Fruit fly (Drosophila melanogaster): ENCODE data around the gene prage.

prage gene

DNA sequence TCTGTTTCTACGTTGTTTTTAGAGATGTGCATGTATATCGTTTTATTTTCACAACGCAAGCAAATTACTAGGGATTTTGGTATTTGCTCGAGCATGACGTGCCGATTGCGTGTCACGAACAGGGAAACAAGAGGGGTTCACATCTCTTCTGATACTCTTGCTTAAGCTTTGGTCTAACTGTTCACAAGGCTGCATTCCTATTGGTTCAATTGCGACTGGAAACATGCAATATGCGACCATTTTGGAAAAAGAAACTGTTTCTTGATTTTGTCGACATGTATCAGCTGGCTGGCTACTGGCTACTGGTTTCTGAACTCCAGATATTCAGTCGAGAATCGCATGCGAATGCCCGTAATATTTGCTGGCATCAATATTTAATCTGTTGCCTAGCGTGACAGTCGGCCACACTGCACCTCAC is 106.6 kb downstream of the prage start, which contains the start of gene Coa8 (continued):
- peak; percentile 42; the same call in 1 of the 3 replicates for TF ChIP-seq HLH4C (GFP tag; IDR thresholded peaks at IDR 0.05; ENCODE audit: partially characterized antibody)
- no peak for TF ChIP-seq jigr1 (GFP tag; IDR thresholded peaks at IDR 0.05)
- peak; percentile 55; the same call in 1 of the 2 replicates for TF ChIP-seq Atf6 (GFP tag; IDR thresholded peaks at IDR 0.05)
- TF ChIP-seq Myb (GFP tag; optimal IDR thresholded peaks at IDR 0.05): peak; percentile 26
- TF ChIP-seq Rfx (GFP tag; IDR thresholded peaks at IDR 0.05): peak; percentile 77
- TF ChIP-seq B-H1 (GFP tag; IDR thresholded peaks at IDR 0.05): peak; percentile 36; the same call in 2 of the 3 replicates
- no peak for TF ChIP-seq dati (GFP tag; IDR thresholded peaks at IDR 0.05)
- TF ChIP-seq Ssrp (tag; optimal IDR thresholded peaks at IDR 0.05): peak; percentile 23
- TF ChIP-seq ttk (GFP tag; IDR thresholded peaks at IDR 0.05): peak; percentile 18; the same call in 1 of the 2 replicates
- peak; percentile 30; the same call in 1 of the 3 replicates for TF ChIP-seq CG6791 (GFP tag; IDR thresholded peaks at IDR 0.05; ENCODE audit: partially characterized antibody)
- TF ChIP-seq CG3847 (GFP tag; IDR thresholded peaks at IDR 0.05): peak; percentile 44
- peak; percentile 52 for TF ChIP-seq CG2120 (GFP tag; optimal IDR thresholded peaks at IDR 0.05)
- 0 out of 2 replicates have a peak, but pooled peaks have one; percentile 30 for TF ChIP-seq CG14014 (GFP tag; IDR thresholded peaks at IDR 0.05)
- TF ChIP-seq Mes4 (GFP tag; optimal IDR thresholded peaks at IDR 0.05): no peak
- peak; percentile 28; the same call in 1 of the 2 replicates for TF ChIP-seq Ada2b (GFP tag; IDR thresholded peaks at IDR 0.05)
- peak; percentile 15 for TF ChIP-seq maf-S (GFP tag; optimal IDR thresholded peaks at IDR 0.05)
- TF ChIP-seq Hmx (GFP tag; optimal IDR thresholded peaks at IDR 0.05): no peak
- peak; percentile 12; the same call in 2 of the 3 replicates for TF ChIP-seq CG34224 (GFP tag; IDR thresholded peaks at IDR 0.05; ENCODE audit: partially characterized antibody)
- peak; percentile 8 for TF ChIP-seq CG10431 (GFP tag; optimal IDR thresholded peaks at IDR 0.05)
- TF ChIP-seq btn (GFP tag; optimal IDR thresholded peaks at IDR 0.05): peak; percentile 37
- TF ChIP-seq CG1603 (tag; optimal IDR thresholded peaks at IDR 0.05): peak; percentile 54
- TF ChIP-seq row (GFP tag; IDR thresholded peaks at IDR 0.05): peak; percentile 83
- TF ChIP-seq ftz-f1 (GFP tag; optimal IDR thresholded peaks at IDR 0.05): no peak
- peak; percentile 32 for TF ChIP-seq mirr (GFP tag; optimal IDR thresholded peaks at IDR 0.05)
- 0 out of 2 replicates have a peak, but pooled peaks have one; percentile 5 for TF ChIP-seq CG6272 (GFP tag; IDR thresholded peaks at IDR 0.05)
- peak; percentile 22 for TF ChIP-seq CG7786 (GFP tag; optimal IDR thresholded peaks at IDR 0.05)
- no peak for TF ChIP-seq CG12744 (GFP tag; optimal IDR thresholded peaks at IDR 0.05)
- TF ChIP-seq CkIIα-i1 (GFP tag; IDR thresholded peaks at IDR 0.05): no peak
- peak; percentile 43 for TF ChIP-seq HLH54F (GFP tag; optimal IDR thresholded peaks at IDR 0.05)
- peak; percentile 30; the same call in 1 of the 2 replicates for TF ChIP-seq CG14667 (GFP tag; IDR thresholded peaks at IDR 0.05)
- no peak for TF ChIP-seq wdn (GFP tag; IDR thresholded peaks at IDR 0.05)
- no peak for TF ChIP-seq gro (GFP tag; optimal IDR thresholded peaks at IDR 0.05)
- TF ChIP-seq grau (tag; optimal IDR thresholded peaks at IDR 0.05): peak; percentile 48
- TF ChIP-seq crp (GFP tag; optimal IDR thresholded peaks at IDR 0.05): peak in 1 of 2 experiments; percentile 53
- TF ChIP-seq Ptx1 (GFP tag; IDR thresholded peaks at IDR 0.05): peak; percentile 59
- no peak for TF ChIP-seq nom (GFP tag; optimal IDR thresholded peaks at IDR 0.05)
- peak; percentile 30 for TF ChIP-seq CG34376 (GFP tag; optimal IDR thresholded peaks at IDR 0.05)
- peak; percentile 24 for TF ChIP-seq Fer3 (tag; optimal IDR thresholded peaks at IDR 0.05)
- TF ChIP-seq CG12942 (GFP tag; optimal IDR thresholded peaks at IDR 0.05): peak; percentile 23
- TF ChIP-seq CG16815 (GFP tag; optimal IDR thresholded peaks at IDR 0.05): peak; percentile 10
- TF ChIP-seq wek (GFP tag; optimal IDR thresholded peaks at IDR 0.05): peak; percentile 91
- TF ChIP-seq CG12659 (GFP tag; optimal IDR thresholded peaks at IDR 0.05): peak; percentile 25
- no peak for TF ChIP-seq Dip2 (GFP tag; IDR thresholded peaks at IDR 0.05)
- peak; percentile 49 to 75 for TF ChIP-seq Pdp1 (GFP tag; optimal IDR thresholded peaks at IDR 0.05)
- TF ChIP-seq BtbVII (GFP tag; optimal IDR thresholded peaks at IDR 0.05): peak; percentile 10
- no peak; the same call in 1 of the 2 replicates for TF ChIP-seq Nf-YA (GFP tag; IDR thresholded peaks at IDR 0.05)

Data from whole organism, embryonic.